Fruit fly (Drosophila melanogaster): ENCODE data around the gene CG14050.

- TF ChIP-seq CrebA (GFP tag; optimal IDR thresholded peaks at IDR 0.05; ENCODE audit: borderline replicate concordance) (no peak), Abd-B (GFP tag; optimal IDR thresholded peaks at IDR 0.05) (no peak), usp (GFP tag; optimal IDR thresholded peaks at IDR 0.05) (no peak), rgr (GFP tag; optimal IDR thresholded peaks at IDR 0.05) (no peak), Dfd (GFP tag; optimal IDR thresholded peaks at IDR 0.05) (no peak), foxo (GFP tag; optimal IDR thresholded peaks at IDR 0.05) (no peak), h (GFP tag; optimal IDR thresholded peaks at IDR 0.05) (no peak), HLH106 (tag; optimal IDR thresholded peaks at IDR 0.05) (no peak), Hr83 (GFP tag; optimal IDR thresholded peaks at IDR 0.05; ENCODE audit: poor library complexity, severe bottlenecking) (no peak), Hr78 (GFP tag; optimal IDR thresholded peaks at IDR 0.05) (no peak), pan (optimal IDR thresholded peaks at IDR 0.05) (no peak)
Measured at dm6 chrX:2292410-2292809, 33.6 kb downstream of the CG14050 start.

All from whole organism, wandering third instar larva.